Fruit fly (Drosophila melanogaster) whole organism, embryonic: ENCODE results near the gene CG4456.

Source experiments
- Atf6 ChIP-seq: fragments of 200-800 bp; sonication (Bioruptor generic); IDR thresholded peaks from 2 replicates; pipeline ENCODE4 v1.3.6; 2022; ENCODE audit warnings: missing biosample characterization, missing genetic modification characterization
- C15 ChIP-seq: fragments of 200-800 bp; sonication (Bioruptor generic); IDR thresholded peaks from 3 replicates; pipeline ENCODE4 v1.3.6; 2022; ENCODE audit warnings: missing biosample characterization, missing genetic modification characterization
- CG10431 ChIP-seq: fragments of 200-800 bp; sonication (Bioruptor generic); optimal IDR thresholded peaks from 3 replicates; lab custom pipeline; 2018; ENCODE audit warnings: missing biosample characterization, mild to moderate bottlenecking, missing genetic modification characterization
- CG12769 ChIP-seq: fragments of 200-800 bp; sonication (Bioruptor generic); optimal IDR thresholded peaks from 2 replicates; lab custom pipeline; 2019; ENCODE audit warnings: missing biosample characterization, mild to moderate bottlenecking, missing genetic modification characterization, moderate library complexity
- CG14667 ChIP-seq: fragments of 200-800 bp; sonication (Bioruptor generic); IDR thresholded peaks from 2 replicates; pipeline ENCODE4 v1.3.6; 2022; ENCODE audit warnings: missing biosample characterization, missing genetic modification characterization
- CG17359 ChIP-seq: fragments of 200-800 bp; sonication (Bioruptor generic); optimal IDR thresholded peaks from 3 replicates; lab custom pipeline; 2018; ENCODE audit warnings: missing biosample characterization, mild to moderate bottlenecking, missing genetic modification characterization, moderate library complexity
- CG2199 ChIP-seq: fragments of 200-800 bp; sonication (Bioruptor generic); IDR thresholded peaks from 3 replicates; pipeline ENCODE4 v1.3.6; 2022; ENCODE audit warnings: missing biosample characterization, missing genetic modification characterization
- CG2889 ChIP-seq: fragments of 200-800 bp; sonication (Bioruptor generic); IDR thresholded peaks from 3 replicates; pipeline ENCODE4 v1.3.6; 2022; ENCODE audit warnings: missing biosample characterization, missing genetic modification characterization
- CG31388 ChIP-seq: fragments of 200-800 bp; sonication (Bioruptor generic); optimal IDR thresholded peaks from 2 replicates; lab custom pipeline; 2016; ENCODE audit warnings: missing biosample characterization, missing genetic modification characterization
- CG32767 ChIP-seq: fragments of 200-800 bp; sonication (Bioruptor generic); IDR thresholded peaks from 2 replicates; pipeline ENCODE4 v1.3.6; 2022; ENCODE audit warnings: missing biosample characterization, missing genetic modification characterization
- CG32772 ChIP-seq: fragments of 200-800 bp; sonication (Bioruptor generic); IDR thresholded peaks from 2 replicates; pipeline ENCODE4 v1.3.6; 2022; ENCODE audit warnings: missing biosample characterization, missing genetic modification characterization
- CG34376 ChIP-seq: fragments of 200-800 bp; sonication (Bioruptor generic); optimal IDR thresholded peaks from 2 replicates; lab custom pipeline; 2018; ENCODE audit warnings: missing biosample characterization, mild to moderate bottlenecking, missing genetic modification characterization
- CG4282 ChIP-seq: fragments of 200-800 bp; sonication (Bioruptor generic); optimal IDR thresholded peaks from 2 replicates; lab custom pipeline; 2016; ENCODE audit warnings: missing biosample characterization, missing genetic modification characterization
- CG4820 ChIP-seq: fragments of 200-800 bp; sonication (Bioruptor generic); optimal IDR thresholded peaks from 3 replicates; lab custom pipeline; 2016; ENCODE audit warnings: missing biosample characterization, missing genetic modification characterization
- CG6272 ChIP-seq: fragments of 200-800 bp; sonication (Bioruptor generic); IDR thresholded peaks from 2 replicates; pipeline ENCODE4 v1.3.6; 2022; ENCODE audit warnings: missing biosample characterization, missing genetic modification characterization
- CG7786 ChIP-seq: fragments of 200-800 bp; sonication (Bioruptor generic); optimal IDR thresholded peaks from 2 replicates; lab custom pipeline; 2016; ENCODE audit warnings: missing biosample characterization, missing genetic modification characterization
- CG7963 ChIP-seq: fragments of 200-800 bp; sonication (Bioruptor generic); IDR thresholded peaks from 3 replicates; pipeline ENCODE4 v1.3.6; 2022; ENCODE audit warnings: missing biosample characterization, missing genetic modification characterization; ENCODE audit not compliant: partially characterized antibody
- CG8281 ChIP-seq: fragments of 200-800 bp; sonication (Bioruptor generic); optimal IDR thresholded peaks from 2 replicates; lab custom pipeline; 2018; ENCODE audit warnings: missing biosample characterization, mild to moderate bottlenecking, missing genetic modification characterization, moderate library complexity
- CG8290 ChIP-seq, 3 experiments: fragments of 200-800 bp; sonication (Bioruptor generic); optimal IDR thresholded peaks; 2 replicates each; lab custom pipeline; 2016 to 2019; ENCODE audit warnings: missing biosample characterization in 3 of 3, missing genetic modification characterization in 3 of 3, mild to moderate bottlenecking in 2 of 3, moderate library complexity in 1 of 3
- CG9727 ChIP-seq: fragments of 200-800 bp; sonication (Bioruptor generic); optimal IDR thresholded peaks from 3 replicates; lab custom pipeline; 2017; ENCODE audit warnings: missing biosample characterization, mild to moderate bottlenecking, missing genetic modification characterization
- D19A ChIP-seq: fragments of 200-800 bp; optimal IDR thresholded peaks from 3 replicates; lab custom pipeline; 2019; ENCODE audit warnings: missing biosample characterization, mild to moderate bottlenecking, missing genetic modification characterization, moderate library complexity
- GATAe ChIP-seq: fragments of 200-800 bp; sonication (Bioruptor generic); conservative IDR thresholded peaks from 2 replicates; pipeline ENCODE4 v1.3.6; 2022; ENCODE audit warnings: missing biosample characterization, missing genetic modification characterization
- H15 ChIP-seq: fragments of 200-800 bp; sonication (Bioruptor generic); IDR thresholded peaks from 3 replicates; pipeline ENCODE4 v1.3.6; 2022; ENCODE audit warnings: missing biosample characterization, missing genetic modification characterization
- HHEX ChIP-seq: fragments of 200-800 bp; sonication (Bioruptor generic); optimal IDR thresholded peaks from 3 replicates; lab custom pipeline; 2017; ENCODE audit warnings: missing biosample characterization, mild to moderate bottlenecking, missing genetic modification characterization, missing genetic modification reagents
- Kr ChIP-seq: fragments of 200-800 bp; sonication (Bioruptor generic); optimal IDR thresholded peaks from 2 replicates; lab custom pipeline; 2017; ENCODE audit warnings: missing biosample characterization, mild to moderate bottlenecking, missing genetic modification characterization
- Myb ChIP-seq: fragments of 200-800 bp; sonication (Bioruptor generic); optimal IDR thresholded peaks from 2 replicates; lab custom pipeline; 2016; ENCODE audit warnings: missing biosample characterization, missing genetic modification characterization
- Neu2 ChIP-seq: fragments of 200-800 bp; sonication (Bioruptor generic); optimal IDR thresholded peaks from 3 replicates; lab custom pipeline; 2016; ENCODE audit warnings: missing biosample characterization, missing genetic modification characterization, borderline replicate concordance
- Rfx ChIP-seq: fragments of 200-800 bp; sonication (Bioruptor generic); IDR thresholded peaks from 2 replicates; pipeline ENCODE4 v1.3.6; 2022; ENCODE audit warnings: missing biosample characterization, missing genetic modification characterization
- Trl ChIP-seq, 3 experiments: fragments of >200 bp in 2 of 3; fragments of 200-800 bp in 1 of 3; sonication (Bioruptor generic) in 1 of 3; optimal IDR thresholded peaks; 2 replicates in 1 of 3; 3 replicates in 2 of 3; lab custom pipeline; 2016 to 2017; ENCODE audit warnings: missing biosample characterization in 1 of 3, missing genetic modification characterization in 1 of 3
- amos ChIP-seq: fragments of 200-800 bp; sonication (Bioruptor generic); IDR thresholded peaks from 2 replicates; pipeline ENCODE4 v1.3.6; 2022; ENCODE audit warnings: missing biosample characterization, missing genetic modification characterization; ENCODE audit not compliant: partially characterized antibody
- ap ChIP-seq: fragments of 200-800 bp; sonication (Bioruptor generic); IDR thresholded peaks from 2 replicates; pipeline ENCODE4 v1.3.6; 2022; ENCODE audit warnings: missing biosample characterization, missing genetic modification characterization
- az2 ChIP-seq: fragments of 200-800 bp; sonication (Bioruptor generic); optimal IDR thresholded peaks from 3 replicates; lab custom pipeline; 2016; ENCODE audit warnings: missing biosample characterization, missing genetic modification characterization
- bbx ChIP-seq: fragments of 200-800 bp; sonication (Bioruptor generic); IDR thresholded peaks from 2 replicates; pipeline ENCODE4 v1.3.6; 2022; ENCODE audit warnings: missing biosample characterization, missing genetic modification characterization; ENCODE audit not compliant: partially characterized antibody
- bcd ChIP-seq: fragments of 200-800 bp; sonication (Bioruptor generic); optimal IDR thresholded peaks from 2 replicates; lab custom pipeline; 2017; ENCODE audit warnings: missing biosample characterization, mild to moderate bottlenecking, missing genetic modification characterization
- cato ChIP-seq: fragments of 200-800 bp; sonication (Bioruptor generic); optimal IDR thresholded peaks from 2 replicates; lab custom pipeline; 2016; ENCODE audit warnings: missing biosample characterization, missing genetic modification characterization, borderline replicate concordance
- cg ChIP-seq: fragments of 200-800 bp; sonication (Bioruptor generic); optimal IDR thresholded peaks from 3 replicates; lab custom pipeline; 2019; ENCODE audit warnings: missing biosample characterization, mild to moderate bottlenecking, missing genetic modification characterization, moderate library complexity
- da ChIP-seq: fragments of 200-800 bp; sonication (Bioruptor generic); optimal IDR thresholded peaks from 2 replicates; lab custom pipeline; 2016; ENCODE audit warnings: missing biosample characterization, missing genetic modification characterization
- dan ChIP-seq: fragments of 200-800 bp; sonication (Bioruptor generic); IDR thresholded peaks from 2 replicates; pipeline ENCODE4 v1.3.6; 2022; ENCODE audit warnings: missing biosample characterization, missing genetic modification characterization
- dmrt99B ChIP-seq: fragments of 200-800 bp; sonication (Bioruptor generic); optimal IDR thresholded peaks from 2 replicates; lab custom pipeline; 2018; ENCODE audit warnings: missing biosample characterization, mild to moderate bottlenecking, missing genetic modification characterization, moderate library complexity
- eyg ChIP-seq: fragments of 200-800 bp; sonication (Bioruptor generic); optimal IDR thresholded peaks from 3 replicates; lab custom pipeline; 2016; ENCODE audit warnings: missing biosample characterization, missing genetic modification characterization
- gsb-n ChIP-seq: fragments of 200-800 bp; sonication (Bioruptor generic); optimal IDR thresholded peaks from 3 replicates; lab custom pipeline; 2018; ENCODE audit warnings: missing biosample characterization, mild to moderate bottlenecking, missing genetic modification characterization
- otp ChIP-seq: fragments of 200-800 bp; sonication (Bioruptor generic); IDR thresholded peaks from 3 replicates; pipeline ENCODE4, ENCODE4 v1.3.6; 2022; ENCODE audit warnings: missing biosample characterization, missing genetic modification characterization
- pnt ChIP-seq: fragments of 200-800 bp; sonication (Bioruptor generic); optimal IDR thresholded peaks from 3 replicates; lab custom pipeline; 2016; ENCODE audit warnings: missing biosample characterization, missing genetic modification characterization
- pros ChIP-seq: fragments of 200-800 bp; sonication (Bioruptor generic); optimal IDR thresholded peaks from 3 replicates; lab custom pipeline; 2019; ENCODE audit warnings: missing biosample characterization, mild to moderate bottlenecking, missing genetic modification characterization, moderate library complexity
- repo ChIP-seq: fragments of 200-800 bp; sonication (Bioruptor generic); optimal IDR thresholded peaks from 2 replicates; lab custom pipeline; 2016; ENCODE audit warnings: missing biosample characterization, missing genetic modification characterization
- salm ChIP-seq: fragments of 200-800 bp; sonication (Bioruptor generic); optimal IDR thresholded peaks from 2 replicates; lab custom pipeline; 2018; ENCODE audit warnings: missing biosample characterization, mild to moderate bottlenecking, missing genetic modification characterization
- slp2 ChIP-seq: fragments of 200-800 bp; sonication (Bioruptor generic); optimal IDR thresholded peaks from 2 replicates; lab custom pipeline; 2016; ENCODE audit warnings: missing biosample characterization, missing genetic modification characterization
- sqz ChIP-seq: fragments of 200-800 bp; sonication (Bioruptor generic); optimal IDR thresholded peaks from 3 replicates; lab custom pipeline; 2018; ENCODE audit warnings: missing biosample characterization, mild to moderate bottlenecking, missing genetic modification characterization
- tap ChIP-seq: fragments of 200-800 bp; optimal IDR thresholded peaks from 3 replicates; lab custom pipeline; 2019; ENCODE audit warnings: missing biosample characterization, mild to moderate bottlenecking, missing genetic modification characterization, moderate library complexity

CG4456 gene

dm6 chr3L:9398435-9398981 lies 26.0 kb downstream of the CG4456 start (continued):
- TF ChIP-seq CG34376, result no peak
- TF ChIP-seq CG17359 (tag; lab: Kevin White, UChicago), result no peak
- TF ChIP-seq Neu2 (GFP tag; lab: Kevin White, UChicago), result no peak
- TF ChIP-seq CG8290 (GFP tag; optimal IDR thresholded peaks at IDR 0.05; lab: Kevin White, UChicago), result no peak
- TF ChIP-seq CG8290 (tag; optimal IDR thresholded peaks at IDR 0.05; lab: Kevin White, UChicago), result peak in 1 of 2 experiments; percentile 25
- TF ChIP-seq dan (GFP tag; lab: Robert Waterston, UW), result no peak
- TF ChIP-seq cato (GFP tag; lab: Kevin White, UChicago), result no peak
- no peak for TF ChIP-seq cg (GFP tag; lab: Kevin White, UChicago)
- no peak for TF ChIP-seq salm (tag; lab: Kevin White, UChicago)
- TF ChIP-seq CG7786 (GFP tag; lab: Kevin White, UChicago), result no peak
- TF ChIP-seq CG31388, result no peak
- no peak for TF ChIP-seq Kr (GFP tag; lab: Kevin White, UChicago)
- no peak for TF ChIP-seq CG7963 (GFP tag; lab: Robert Waterston, UW)
- TF ChIP-seq bcd (GFP tag; lab: Kevin White, UChicago), result peak; percentile 15
- no peak for TF ChIP-seq amos
- TF ChIP-seq sqz (GFP tag; lab: Kevin White, UChicago), result no peak
- TF ChIP-seq Trl (optimal IDR thresholded peaks at IDR 0.05; lab: Kevin White, UChicago), result peak; percentile 14 to 17
- no peak for TF ChIP-seq Trl (GFP tag; optimal IDR thresholded peaks at IDR 0.05; lab: Kevin White, UChicago)
- peak; percentile 16 for TF ChIP-seq HHEX (GFP tag; lab: Kevin White, UChicago)
- no peak for TF ChIP-seq Myb (GFP tag; lab: Kevin White, UChicago)
- TF ChIP-seq Atf6 (GFP tag; lab: Robert Waterston, UW), result 0 out of 2 replicates have a peak, but pooled peaks have one; percentile 21
- no peak for TF ChIP-seq CG4282 (GFP tag; lab: Kevin White, UChicago)
- TF ChIP-seq eyg, result no peak
- TF ChIP-seq CG2199 (GFP tag; lab: Robert Waterston, UW), result 0 out of 3 replicates have a peak, but pooled peaks have one; percentile 45
- TF ChIP-seq CG8281 (tag; lab: Kevin White, UChicago), result no peak
- TF ChIP-seq Rfx (GFP tag; lab: Robert Waterston, UW), result no peak
- TF ChIP-seq CG4820 (GFP tag; lab: Kevin White, UChicago), result peak; percentile 12
- no peak for TF ChIP-seq gsb-n (tag; lab: Kevin White, UChicago)
- TF ChIP-seq CG9727 (GFP tag; lab: Kevin White, UChicago), result peak; percentile 6
- no peak for TF ChIP-seq bbx (GFP tag; lab: Robert Waterston, UW)
- TF ChIP-seq H15 (GFP tag; lab: Robert Waterston, UW), result 0 out of 3 replicates have a peak, but pooled peaks have one; percentile 41
- TF ChIP-seq D19A (tag; lab: Kevin White, UChicago), result peak; percentile 85
- no peak for TF ChIP-seq ap (GFP tag; lab: Robert Waterston, UW)
- TF ChIP-seq repo (GFP tag; lab: Kevin White, UChicago), result no peak
- peak; percentile 9 for TF ChIP-seq dmrt99B (tag; lab: Kevin White, UChicago)
- 0 out of 3 replicates have a peak, but pooled peaks have one; percentile 38 for TF ChIP-seq otp
- TF ChIP-seq CG32767 (GFP tag; lab: Robert Waterston, UW), result no peak
- TF ChIP-seq GATAe (GFP tag; lab: Robert Waterston, UW), result no peak
- no peak for TF ChIP-seq pnt (GFP tag; lab: Kevin White, UChicago)

dm6 chr3L:9399013-9399750 lies 26.7 kb downstream of the CG4456 start, which contains the start of gene CG4080:
Gene CG4080 (minus strand): TSS chr3L:9399227.
- TF ChIP-seq CG32772 (GFP tag; lab: Robert Waterston, UW) (no peak), CG2889 (GFP tag; lab: Robert Waterston, UW) (no peak), C15 (GFP tag; lab: Robert Waterston, UW) (no peak), CG14667 (GFP tag; lab: Robert Waterston, UW) (no peak), slp2 (GFP tag; lab: Kevin White, UChicago) (no peak), tap (no peak), da (GFP tag; lab: Kevin White, UChicago) (no peak), CG10431 (no peak), CG6272 (no peak), az2 (no peak), pros (GFP tag; lab: Kevin White, UChicago) (no peak), CG34376 (peak; percentile 55), CG12769 (tag; lab: Kevin White, UChicago) (no peak)
